Worm (Caenorhabditis elegans): ENCODE data around the gene dap-3.

The dap-3 gene

ce11 chrII:10598039-10598438 lies 17.1 kb downstream of the dap-3 start, which contains the start of gene C14A4.8:
C14A4.8 (minus strand) TSS chrII:10598139.
- TF ChIP-seq dmd-4 (tag; optimal IDR thresholded peaks at IDR 0.05; ENCODE audit: borderline replicate concordance), result no peak
- no peak for TF ChIP-seq pag-3 (tag; optimal IDR thresholded peaks at IDR 0.05; ENCODE audit: borderline replicate concordance)
- TF ChIP-seq syd-9 (tag; optimal IDR thresholded peaks at IDR 0.05), result no peak

DNA sequence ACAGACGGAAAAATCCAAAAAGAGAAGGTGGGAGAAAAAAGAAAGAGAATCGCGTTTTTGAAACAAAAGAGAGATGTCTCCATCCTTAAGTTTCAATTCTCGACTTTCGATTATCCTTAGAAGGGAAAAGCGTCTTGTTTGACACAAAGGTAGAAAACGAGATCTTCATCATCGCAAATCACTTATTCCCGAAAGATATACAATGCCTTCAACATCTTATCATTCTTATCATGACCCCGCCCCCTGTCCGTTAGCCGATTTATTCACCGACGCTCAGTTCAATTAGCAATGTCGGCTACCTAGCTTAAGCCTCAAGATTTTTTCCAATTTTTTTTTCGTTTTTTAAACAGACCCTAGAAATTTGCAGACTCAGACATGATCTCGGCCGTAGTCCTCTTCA lies 18.0 kb downstream of the dap-3 start, which contains the start of gene C14A4.9:
Gene C14A4.9, plus strand, starts transcription at position 368 of the 400 bp plus-strand sequence.
- TF ChIP-seq ceh-34 (tag; optimal IDR thresholded peaks at IDR 0.05), result no peak
- TF ChIP-seq ceh-48 (tag; optimal IDR thresholded peaks at IDR 0.05), result no peak
- no peak for TF ChIP-seq ceh-22 (tag; optimal IDR thresholded peaks at IDR 0.05)
- TF ChIP-seq nfya-1 (tag; optimal IDR thresholded peaks at IDR 0.05), result no peak
- TF ChIP-seq nhr-232 (tag; optimal IDR thresholded peaks at IDR 0.05), result no peak
- no peak for TF ChIP-seq rnt-1 (tag; optimal IDR thresholded peaks at IDR 0.05)

DNA sequence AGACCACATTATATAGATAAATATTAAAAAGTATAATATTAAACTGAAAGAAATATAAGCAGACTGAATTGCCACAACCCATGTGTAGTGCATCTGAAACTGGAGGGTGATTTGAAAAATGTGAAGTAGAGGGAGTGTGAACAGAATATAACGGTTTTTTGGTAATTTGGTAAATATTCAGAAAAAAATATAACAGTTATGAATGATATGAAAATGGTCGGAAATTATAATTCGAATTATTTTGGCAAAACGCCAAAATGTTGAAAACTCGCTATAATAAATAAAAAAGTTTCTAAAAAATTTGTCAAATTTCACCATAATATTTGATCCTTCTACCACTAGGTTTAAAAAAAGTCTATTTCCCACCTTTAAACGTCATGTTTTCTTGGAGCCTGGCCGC lies 21.3 kb downstream of the dap-3 start, which contains the start of gene srv-2:
Gene srv-2, minus strand, starts transcription at position 101 of the 400 bp plus-strand sequence.
- TF ChIP-seq ceh-9 (tag; optimal IDR thresholded peaks at IDR 0.05) (no peak), lin-11 (tag; optimal IDR thresholded peaks at IDR 0.05) (no peak), ceh-34 (tag; optimal IDR thresholded peaks at IDR 0.05) (no peak), pat-9 (tag; optimal IDR thresholded peaks at IDR 0.05) (no peak), ceh-14 (tag; optimal IDR thresholded peaks at IDR 0.05) (no peak), lim-6 (tag; optimal IDR thresholded peaks at IDR 0.05) (no peak)

DNA sequence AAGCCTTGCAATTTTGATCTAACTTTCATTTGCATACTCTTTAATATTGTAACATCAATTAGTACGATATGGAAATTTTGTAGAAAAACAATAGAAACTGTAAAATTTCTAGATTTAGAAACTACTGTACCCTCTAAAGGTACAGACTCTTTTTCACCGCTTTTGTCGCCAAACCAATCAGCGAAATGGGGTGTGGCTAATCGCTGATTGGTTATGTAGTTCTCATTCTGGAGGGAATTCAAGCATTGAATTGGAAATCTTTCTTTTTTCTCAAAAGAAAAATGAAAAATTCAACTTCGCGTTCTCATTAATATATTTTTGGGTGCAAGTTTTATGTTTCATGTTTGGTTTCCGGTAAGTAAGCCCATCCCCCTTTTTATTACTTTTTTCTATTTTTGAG lies 22.6 kb downstream of the dap-3 start:
- TF ChIP-seq zip-5 (tag; optimal IDR thresholded peaks at IDR 0.05), result no peak
- no peak for TF ChIP-seq pha-2 (tag; optimal IDR thresholded peaks at IDR 0.05)
- TF ChIP-seq sox-4 (tag; optimal IDR thresholded peaks at IDR 0.05), result no peak
- peak; percentile 63 for TF ChIP-seq nfya-1 (tag; optimal IDR thresholded peaks at IDR 0.05)
- no peak for TF ChIP-seq ref-2 (tag; optimal IDR thresholded peaks at IDR 0.05)
- TF ChIP-seq ceh-24 (tag; optimal IDR thresholded peaks at IDR 0.05), result no peak

DNA sequence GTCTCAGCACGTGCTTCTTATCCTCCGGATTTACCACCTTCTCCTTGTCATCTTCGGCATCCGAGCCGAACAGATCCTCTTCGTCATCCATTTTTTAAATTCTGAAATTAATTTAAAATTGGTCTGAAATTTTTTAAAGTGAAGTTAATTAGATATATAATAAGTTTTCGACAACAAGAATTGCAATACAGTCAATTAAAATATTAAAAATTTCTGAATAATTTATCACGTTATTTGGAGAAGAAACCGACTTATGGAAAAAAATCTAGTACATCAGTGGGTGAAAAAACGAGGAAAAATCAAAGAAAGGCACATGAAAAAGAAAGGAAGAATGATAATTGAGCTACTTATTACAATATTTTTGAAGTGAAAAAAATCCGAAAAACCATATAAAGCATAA lies 24.6 kb downstream of the dap-3 start, which contains the start of gene taf-13:
Gene taf-13, minus strand, starts transcription at position 101 of the 400 bp plus-strand sequence.
- TF ChIP-seq che-1 (tag; optimal IDR thresholded peaks at IDR 0.05) (no peak), sdc-2 (tag; optimal IDR thresholded peaks at IDR 0.05) (no peak), ceh-34 (tag; optimal IDR thresholded peaks at IDR 0.05) (no peak), ceh-2 (tag; optimal IDR thresholded peaks at IDR 0.05) (no peak), unc-42 (tag; optimal IDR thresholded peaks at IDR 0.05) (no peak), nhr-11 (tag; optimal IDR thresholded peaks at IDR 0.05) (no peak), lim-6 (tag; optimal IDR thresholded peaks at IDR 0.05) (no peak), ceh-31 (tag; optimal IDR thresholded peaks at IDR 0.05) (no peak), dve-1 (tag; optimal IDR thresholded peaks at IDR 0.05) (no peak), F13H6.1 (tag; optimal IDR thresholded peaks at IDR 0.05) (no peak)

DNA sequence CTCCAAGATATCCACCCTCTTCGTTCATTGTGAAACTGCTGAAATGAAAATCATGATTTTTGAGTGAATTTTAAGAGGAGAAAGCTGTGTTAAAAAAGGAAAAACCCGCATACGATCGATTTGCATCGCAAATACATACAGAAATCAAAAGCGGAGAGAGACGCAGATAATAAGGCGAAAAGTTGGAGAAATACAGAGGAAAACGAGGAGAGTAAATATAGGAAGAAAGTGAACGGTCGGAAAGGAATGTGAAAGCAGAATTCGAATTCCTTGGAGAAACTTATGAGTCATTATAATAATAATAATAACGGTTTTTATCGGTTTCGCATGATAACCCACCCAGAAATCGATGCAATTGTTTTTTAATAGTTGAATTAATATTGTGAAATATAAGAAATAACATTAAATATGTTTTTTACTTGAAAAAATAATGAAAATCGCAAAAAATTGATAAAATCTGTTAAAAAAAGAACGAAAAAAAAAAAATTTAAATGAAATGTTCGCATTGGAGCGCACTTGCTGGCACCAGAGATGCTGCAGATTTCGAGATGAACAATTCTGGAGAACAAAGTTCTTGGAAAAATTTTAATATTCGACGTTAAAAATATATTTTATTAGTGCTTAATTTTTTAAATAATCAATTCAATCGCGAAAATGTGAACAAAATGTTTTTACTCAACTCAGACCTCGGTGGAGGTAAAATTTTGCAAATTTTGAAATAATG lies 26.5 kb downstream of the dap-3 start, which contains the start of gene ccm-3:
Gene ccm-3, minus strand, starts transcription at position 38 of the 724 bp plus-strand sequence.
- TF ChIP-seq nhr-232 (tag; optimal IDR thresholded peaks at IDR 0.05), result no peak
- TF ChIP-seq nfya-1 (tag; optimal IDR thresholded peaks at IDR 0.05), result peak; percentile 21

DNA sequence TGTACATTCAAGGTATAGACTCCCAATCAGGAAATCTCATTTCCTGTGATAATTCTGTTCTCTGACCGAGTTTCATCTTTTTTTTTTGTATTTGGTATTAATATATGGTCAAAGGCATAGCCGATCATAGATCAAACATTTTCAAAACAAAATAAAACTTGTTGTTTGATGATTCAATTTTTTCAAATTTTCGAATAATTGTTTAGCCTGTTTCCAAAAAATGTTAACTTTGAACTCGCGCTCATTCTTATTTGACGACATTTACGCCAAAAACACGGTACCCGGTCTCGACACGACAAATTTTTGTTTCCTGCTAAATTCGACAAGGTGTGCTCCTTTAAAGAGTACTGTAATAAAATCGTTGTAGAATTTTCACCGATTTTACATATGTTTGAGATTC lies 27.9 kb downstream of the dap-3 start:
- no peak for TF ChIP-seq dve-1 (tag; optimal IDR thresholded peaks at IDR 0.05)
- no peak for TF ChIP-seq pha-2 (tag; optimal IDR thresholded peaks at IDR 0.05)
- no peak for TF ChIP-seq npax-4 (tag; optimal IDR thresholded peaks at IDR 0.05)
- TF ChIP-seq sox-4 (tag; optimal IDR thresholded peaks at IDR 0.05), result no peak
- no peak for TF ChIP-seq hlh-8 (tag; optimal IDR thresholded peaks at IDR 0.05)
- TF ChIP-seq che-1 (tag; optimal IDR thresholded peaks at IDR 0.05), result no peak
- no peak for TF ChIP-seq mec-3 (tag; optimal IDR thresholded peaks at IDR 0.05; ENCODE audit: borderline replicate concordance)
- no peak for TF ChIP-seq nhr-232 (tag; optimal IDR thresholded peaks at IDR 0.05)
